Fruit fly (Drosophila melanogaster) whole organism, embryonic: Measurements from ENCODE around the gene CG3764.
A peak's percentile ranks its signal among the peaks of the same experiment; 100 is the strongest.

Experiments
- Abd-B ChIP-seq: fragments of 200-800 bp; sonication (Bioruptor generic); optimal IDR thresholded peaks from 2 replicates; lab custom pipeline; 2018; ENCODE audit warnings: missing biosample characterization, mild to moderate bottlenecking, missing genetic modification characterization, moderate library complexity
- BEAF-32 ChIP-seq: fragments of 200-800 bp; sonication (Bioruptor generic); optimal IDR thresholded peaks from 3 replicates; lab custom pipeline; 2017; ENCODE audit warnings: missing biosample characterization, missing genetic modification characterization, mild to moderate bottlenecking, moderate library complexity, missing genetic modification reagents
- Bteb2 ChIP-seq: fragments of 200-800 bp; sonication (Bioruptor generic); optimal IDR thresholded peaks from 2 replicates; lab custom pipeline; 2016; ENCODE audit warnings: missing biosample characterization, missing genetic modification characterization
- CG10274 ChIP-seq: fragments of 200-800 bp; sonication (Bioruptor generic); optimal IDR thresholded peaks from 3 replicates; lab custom pipeline; 2017; ENCODE audit warnings: missing biosample characterization, mild to moderate bottlenecking, missing genetic modification characterization
- CG14014 ChIP-seq: fragments of 200-800 bp; sonication (Bioruptor generic); IDR thresholded peaks from 2 replicates; pipeline ENCODE4 v1.3.6; 2022; ENCODE audit warnings: missing biosample characterization, missing genetic modification characterization
- CG15269 ChIP-seq: fragments of 200-800 bp; sonication (Bioruptor generic); optimal IDR thresholded peaks from 2 replicates; lab custom pipeline; 2018; ENCODE audit warnings: missing biosample characterization, mild to moderate bottlenecking, missing genetic modification characterization, moderate library complexity
- CG2120 ChIP-seq: fragments of 200-800 bp; sonication (Bioruptor generic); optimal IDR thresholded peaks from 3 replicates; lab custom pipeline; 2016; ENCODE audit warnings: missing biosample characterization, missing genetic modification characterization
- CG2712 ChIP-seq: fragments of 200-800 bp; optimal IDR thresholded peaks from 3 replicates; lab custom pipeline; 2019; ENCODE audit warnings: missing biosample characterization, mild to moderate bottlenecking, missing genetic modification characterization, moderate library complexity
- CG30431 ChIP-seq: fragments of 200-800 bp; sonication (Bioruptor generic); optimal IDR thresholded peaks from 2 replicates; lab custom pipeline; 2017; ENCODE audit warnings: missing biosample characterization, missing genetic modification characterization
- CG4328 ChIP-seq: fragments of 200-800 bp; sonication (Bioruptor generic); optimal IDR thresholded peaks from 3 replicates; lab custom pipeline; 2017; ENCODE audit warnings: missing biosample characterization, missing genetic modification reagents, missing genetic modification characterization
- CG4360 ChIP-seq: fragments of 200-800 bp; sonication (Bioruptor generic); IDR thresholded peaks from 2 replicates; pipeline ENCODE4 v1.3.6; 2022; ENCODE audit warnings: missing biosample characterization, missing genetic modification characterization
- CG7372 ChIP-seq: fragments of 200-800 bp; sonication (Bioruptor generic); IDR thresholded peaks from 2 replicates; pipeline ENCODE4 v1.3.6; 2022; ENCODE audit warnings: missing biosample characterization, missing genetic modification characterization
- CG7556 ChIP-seq: fragments of 200-800 bp; sonication (Bioruptor generic); optimal IDR thresholded peaks from 2 replicates; lab custom pipeline; 2017; ENCODE audit warnings: missing biosample characterization, mild to moderate bottlenecking, missing genetic modification characterization
- CG8281 ChIP-seq: fragments of 200-800 bp; sonication (Bioruptor generic); optimal IDR thresholded peaks from 2 replicates; lab custom pipeline; 2018; ENCODE audit warnings: missing biosample characterization, mild to moderate bottlenecking, missing genetic modification characterization, moderate library complexity
- CG8290 ChIP-seq, 3 experiments: fragments of 200-800 bp; sonication (Bioruptor generic); optimal IDR thresholded peaks; 2 replicates each; lab custom pipeline; 2016 to 2019; ENCODE audit warnings: missing biosample characterization in 3 of 3, missing genetic modification characterization in 3 of 3, mild to moderate bottlenecking in 2 of 3, moderate library complexity in 1 of 3
- CG9609 ChIP-seq: fragments of 200-800 bp; sonication (Bioruptor generic); optimal IDR thresholded peaks from 3 replicates; lab custom pipeline; 2016; ENCODE audit warnings: missing biosample characterization, missing genetic modification characterization
- CoRest ChIP-seq: fragments of 200-800 bp; sonication (Bioruptor generic); optimal IDR thresholded peaks from 3 replicates; lab custom pipeline; 2018; ENCODE audit warnings: missing biosample characterization, mild to moderate bottlenecking, missing genetic modification characterization, moderate library complexity
- D19A ChIP-seq: fragments of 200-800 bp; optimal IDR thresholded peaks from 3 replicates; lab custom pipeline; 2019; ENCODE audit warnings: missing biosample characterization, mild to moderate bottlenecking, missing genetic modification characterization, moderate library complexity
- Jarid2 ChIP-seq: fragments of 200-800 bp; sonication (Bioruptor generic); optimal IDR thresholded peaks from 3 replicates; lab custom pipeline; 2017; ENCODE audit warnings: mild to moderate bottlenecking, missing biosample characterization, missing genetic modification reagents, missing genetic modification characterization
- MTF-1 ChIP-seq: fragments of 200-800 bp; sonication (Bioruptor generic); optimal IDR thresholded peaks from 2 replicates; lab custom pipeline; 2018; ENCODE audit warnings: missing biosample characterization, mild to moderate bottlenecking, missing genetic modification characterization, borderline replicate concordance
- Mes4 ChIP-seq: fragments of 200-800 bp; sonication (Bioruptor generic); optimal IDR thresholded peaks from 2 replicates; lab custom pipeline; 2016; ENCODE audit warnings: missing biosample characterization, missing genetic modification characterization
- NC2β ChIP-seq: fragments of 200-800 bp; sonication (Bioruptor generic); optimal IDR thresholded peaks from 2 replicates; lab custom pipeline; 2016; ENCODE audit warnings: missing biosample characterization, missing genetic modification characterization
- NK7.1 ChIP-seq: fragments of 200-800 bp; sonication (Bioruptor generic); optimal IDR thresholded peaks from 3 replicates; lab custom pipeline; 2016; ENCODE audit warnings: missing biosample characterization, missing genetic modification characterization
- Opbp ChIP-seq: fragments of 200-800 bp; sonication (Bioruptor generic); IDR thresholded peaks from 3 replicates; pipeline ENCODE4 v1.3.6; 2022; ENCODE audit warnings: missing biosample characterization, missing genetic modification characterization; ENCODE audit not compliant: partially characterized antibody
- PHDP ChIP-seq: fragments of 200-800 bp; sonication (Bioruptor generic); optimal IDR thresholded peaks from 3 replicates; lab custom pipeline; 2018; ENCODE audit warnings: missing biosample characterization, mild to moderate bottlenecking, missing genetic modification characterization, moderate library complexity
- Ptx1 ChIP-seq: fragments of 200-800 bp; sonication (Bioruptor generic); IDR thresholded peaks from 2 replicates; pipeline ENCODE4 v1.3.6; 2022; ENCODE audit warnings: missing biosample characterization, missing genetic modification characterization
- Rx ChIP-seq: fragments of 200-800 bp; sonication (Bioruptor generic); IDR thresholded peaks from 2 replicates; pipeline ENCODE4 v1.3.6; 2022; ENCODE audit warnings: missing biosample characterization, missing genetic modification characterization
- Sox102F ChIP-seq: fragments of 200-800 bp; sonication (Bioruptor generic); optimal IDR thresholded peaks from 2 replicates; lab custom pipeline; 2018; ENCODE audit warnings: missing biosample characterization, mild to moderate bottlenecking, missing genetic modification characterization, moderate library complexity
- TFAM ChIP-seq: fragments of 200-800 bp; sonication (Bioruptor generic); optimal IDR thresholded peaks from 2 replicates; lab custom pipeline; 2017; ENCODE audit warnings: missing biosample characterization, missing genetic modification characterization, inconsistent platforms
- Taf1 ChIP-seq: fragments of 200-800 bp; sonication (Bioruptor generic); IDR thresholded peaks from 2 replicates; pipeline ENCODE4 v1.3.6; 2022; ENCODE audit warnings: missing biosample characterization, missing genetic modification characterization
- Xbp1 ChIP-seq: fragments of 200-800 bp; sonication (Bioruptor generic); optimal IDR thresholded peaks from 3 replicates; lab custom pipeline; 2016; ENCODE audit warnings: missing biosample characterization, mild to moderate bottlenecking, missing genetic modification characterization
- YL-1 ChIP-seq: fragments of 200-800 bp; sonication (Bioruptor generic); optimal IDR thresholded peaks from 3 replicates; lab custom pipeline; 2017; ENCODE audit warnings: missing biosample characterization, mild to moderate bottlenecking, missing genetic modification characterization
- cato ChIP-seq: fragments of 200-800 bp; sonication (Bioruptor generic); optimal IDR thresholded peaks from 2 replicates; lab custom pipeline; 2016; ENCODE audit warnings: missing biosample characterization, missing genetic modification characterization, borderline replicate concordance
- ftz-f1 ChIP-seq: fragments of 200-800 bp; sonication (Bioruptor generic); optimal IDR thresholded peaks from 2 replicates; lab custom pipeline; 2016; ENCODE audit warnings: missing biosample characterization, missing genetic modification characterization
- gfzf ChIP-seq: fragments of 200-800 bp; sonication (Bioruptor generic); optimal IDR thresholded peaks from 2 replicates; lab custom pipeline; 2016; ENCODE audit warnings: missing biosample characterization, mild to moderate bottlenecking, missing genetic modification characterization, moderate library complexity
- h ChIP-seq: fragments of >200 bp; optimal IDR thresholded peaks from 2 replicates; lab custom pipeline; 2017
- mirr ChIP-seq: fragments of 200-800 bp; sonication (Bioruptor generic); optimal IDR thresholded peaks from 3 replicates; lab custom pipeline; 2018; ENCODE audit warnings: missing biosample characterization, mild to moderate bottlenecking, missing genetic modification characterization
- nerfin-1 ChIP-seq: fragments of 200-800 bp; sonication (Bioruptor generic); optimal IDR thresholded peaks from 3 replicates; lab custom pipeline; 2019; ENCODE audit warnings: missing biosample characterization, mild to moderate bottlenecking, missing genetic modification characterization, moderate library complexity
- nerfin-2 ChIP-seq: fragments of 200-800 bp; sonication (Bioruptor generic); IDR thresholded peaks from 2 replicates; pipeline ENCODE4 v1.3.6; 2022; ENCODE audit warnings: missing biosample characterization, missing genetic modification characterization; ENCODE audit not compliant: partially characterized antibody
- oc ChIP-seq: fragments of 200-800 bp; sonication (Bioruptor generic); optimal IDR thresholded peaks from 2 replicates; lab custom pipeline; 2018; ENCODE audit warnings: missing biosample characterization, mild to moderate bottlenecking, missing genetic modification characterization, moderate library complexity
- onecut ChIP-seq: fragments of 200-800 bp; sonication (Bioruptor generic); IDR thresholded peaks from 2 replicates; pipeline ENCODE4 v1.3.6; 2022; ENCODE audit warnings: missing biosample characterization, missing genetic modification characterization
- org-1 ChIP-seq: fragments of 200-800 bp; sonication (Bioruptor generic); optimal IDR thresholded peaks from 2 replicates; lab custom pipeline; 2017; ENCODE audit warnings: missing biosample characterization, missing genetic modification characterization
- otp ChIP-seq: fragments of 200-800 bp; sonication (Bioruptor generic); IDR thresholded peaks from 3 replicates; pipeline ENCODE4, ENCODE4 v1.3.6; 2022; ENCODE audit warnings: missing biosample characterization, missing genetic modification characterization
- psq ChIP-seq: fragments of 200-800 bp; sonication (Bioruptor generic); optimal IDR thresholded peaks from 2 replicates; lab custom pipeline; 2017; ENCODE audit warnings: missing biosample characterization, missing genetic modification characterization
- ranshi ChIP-seq: fragments of 200-800 bp; sonication (Bioruptor generic); IDR thresholded peaks from 2 replicates; pipeline ENCODE4 v1.3.6; 2022; ENCODE audit warnings: missing biosample characterization, missing genetic modification characterization
- rib ChIP-seq: fragments of 200-800 bp; sonication (Bioruptor generic); IDR thresholded peaks from 2 replicates; pipeline ENCODE4 v1.3.6; 2022; ENCODE audit warnings: missing biosample characterization, missing genetic modification characterization
- sisA ChIP-seq: fragments of 200-800 bp; sonication (Bioruptor generic); IDR thresholded peaks from 2 replicates; pipeline ENCODE4 v1.3.6; 2022; ENCODE audit warnings: missing biosample characterization, missing genetic modification characterization
- tap ChIP-seq: fragments of 200-800 bp; optimal IDR thresholded peaks from 3 replicates; lab custom pipeline; 2019; ENCODE audit warnings: missing biosample characterization, mild to moderate bottlenecking, missing genetic modification characterization, moderate library complexity
- tna ChIP-seq: fragments of 200-800 bp; sonication (Bioruptor generic); IDR thresholded peaks from 2 replicates; pipeline ENCODE4 v1.3.6; 2022; ENCODE audit warnings: missing biosample characterization, missing genetic modification characterization; ENCODE audit not compliant: partially characterized antibody
- unc-4 ChIP-seq: fragments of 200-800 bp; sonication (Bioruptor generic); IDR thresholded peaks from 2 replicates; pipeline ENCODE4 v1.3.6; 2022; ENCODE audit warnings: missing biosample characterization, missing genetic modification characterization; ENCODE audit not compliant: partially characterized antibody
- vfl ChIP-seq: fragments of 200-800 bp; sonication (Bioruptor generic); optimal IDR thresholded peaks from 2 replicates; lab custom pipeline; 2016; ENCODE audit warnings: missing biosample characterization, missing genetic modification characterization

Gene CG3764

DNA sequence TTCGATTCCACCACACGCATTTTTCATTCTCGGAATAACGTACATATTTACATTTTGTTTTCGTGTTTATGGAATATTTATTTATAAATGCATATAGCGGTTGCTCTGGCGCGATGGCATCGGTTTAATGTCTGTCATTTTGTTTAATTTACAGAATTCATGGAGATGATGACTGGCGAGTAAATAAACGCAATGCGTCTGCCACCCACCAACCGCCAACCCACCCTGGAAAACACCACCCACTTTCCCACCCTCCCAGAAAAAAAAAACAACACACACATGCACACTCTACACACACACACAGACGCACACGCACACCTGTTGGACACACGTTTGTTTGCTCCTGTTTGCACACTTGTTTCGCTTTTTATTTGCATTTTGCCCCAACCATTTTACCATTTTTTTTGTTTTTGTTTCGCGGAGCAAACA lies 35.5 kb upstream of the CG3764 start (continued):
- no peak for TF ChIP-seq psq (GFP tag; lab: Kevin White, UChicago)
- no peak for TF ChIP-seq gfzf
- TF ChIP-seq Opbp: no peak
- no peak for TF ChIP-seq CG2120 (GFP tag; lab: Kevin White, UChicago)
- TF ChIP-seq CG4360 (GFP tag; lab: Robert Waterston, UW): peak; percentile 19; the same call in 1 of the 2 replicates
- no peak for TF ChIP-seq Ptx1 (GFP tag; lab: Robert Waterston, UW)
- peak; percentile 13 for TF ChIP-seq org-1 (GFP tag; lab: Kevin White, UChicago)
- no peak for TF ChIP-seq CG7372 (GFP tag; lab: Robert Waterston, UW)
- no peak for TF ChIP-seq Mes4
- TF ChIP-seq Abd-B (GFP tag; lab: Kevin White, UChicago): no peak
- peak; percentile 13 for TF ChIP-seq CG7556 (GFP tag; lab: Kevin White, UChicago)
- TF ChIP-seq TFAM (GFP tag; lab: Kevin White, UChicago): no peak
- peak; percentile 56 for TF ChIP-seq nerfin-1 (tag; lab: Kevin White, UChicago)
- no peak for TF ChIP-seq NK7.1
- TF ChIP-seq ranshi (GFP tag; lab: Robert Waterston, UW): 0 out of 2 replicates have a peak, but pooled peaks have one; percentile 7
- no peak for TF ChIP-seq cato
- TF ChIP-seq BEAF-32: no peak
- no peak for TF ChIP-seq h (lab: Kevin White, UChicago)
- TF ChIP-seq ftz-f1: no peak
- no peak for TF ChIP-seq unc-4 (GFP tag; lab: Robert Waterston, UW)
- peak; percentile 40 for TF ChIP-seq CG8281 (tag; lab: Kevin White, UChicago)
- TF ChIP-seq tap (tag; lab: Kevin White, UChicago): no peak
- no peak for TF ChIP-seq CG14014
- TF ChIP-seq mirr (GFP tag; lab: Kevin White, UChicago): no peak
- TF ChIP-seq tna: no peak
- no peak for TF ChIP-seq rib (GFP tag; lab: Robert Waterston, UW)
- no peak for TF ChIP-seq CG8290 (GFP tag; optimal IDR thresholded peaks at IDR 0.05; lab: Kevin White, UChicago)
- TF ChIP-seq CG8290 (tag; optimal IDR thresholded peaks at IDR 0.05; lab: Kevin White, UChicago): no peak
- peak; percentile 60 for TF ChIP-seq PHDP (tag; lab: Kevin White, UChicago)
- no peak for TF ChIP-seq Sox102F (GFP tag; lab: Kevin White, UChicago)
- no peak for TF ChIP-seq Taf1 (GFP tag; lab: Robert Waterston, UW)
- no peak for TF ChIP-seq CG9609 (GFP tag; lab: Kevin White, UChicago)
- TF ChIP-seq CG30431: no peak
- TF ChIP-seq sisA (GFP tag; lab: Robert Waterston, UW): no peak
- no peak for TF ChIP-seq Xbp1 (GFP tag; lab: Kevin White, UChicago)
- peak; percentile 45 for TF ChIP-seq CG4328 (GFP tag; lab: Kevin White, UChicago)
- TF ChIP-seq Jarid2 (GFP tag; lab: Kevin White, UChicago): no peak
- peak; percentile 21 for TF ChIP-seq CG2712 (tag; lab: Kevin White, UChicago)
- TF ChIP-seq onecut (GFP tag; lab: Robert Waterston, UW): no peak
- no peak for TF ChIP-seq NC2β
- no peak for TF ChIP-seq Bteb2
- TF ChIP-seq MTF-1 (GFP tag; lab: Kevin White, UChicago): no peak
- no peak for TF ChIP-seq CoRest (tag; lab: Kevin White, UChicago)
- no peak for TF ChIP-seq oc (tag; lab: Kevin White, UChicago)
- TF ChIP-seq D19A: no peak
- no peak for TF ChIP-seq otp
- TF ChIP-seq nerfin-2 (GFP tag; lab: Robert Waterston, UW): no peak
- TF ChIP-seq CG15269: no peak
- TF ChIP-seq vfl (GFP tag; lab: Kevin White, UChicago): no peak
- peak; percentile 12 for TF ChIP-seq CG10274 (GFP tag; lab: Kevin White, UChicago)
- no peak for TF ChIP-seq Rx (GFP tag; lab: Robert Waterston, UW)
- no peak for TF ChIP-seq YL-1
